Worm (Caenorhabditis elegans) whole organism, L4 larva: Measurements from ENCODE around the gene ddx-17.

Experiments
- F26F4.8 ChIP-seq: fragments of 200-800 bp; sonication (Bioruptor generic); conservative IDR thresholded peaks from 2 replicates; pipeline ENCODE4 v1.3.6; 2022; ENCODE audit warnings: missing genetic modification characterization, missing compliant biosample characterization
- F44E2.7 ChIP-seq: fragments of 200-800 bp; sonication (Bioruptor generic); IDR thresholded peaks from 2 replicates; pipeline ENCODE4 v2.1.2; 2022; ENCODE audit warnings: missing genetic modification characterization, missing compliant biosample characterization
- F49E8.2 ChIP-seq: sonication (generic microtip); optimal IDR thresholded peaks from 2 replicates; lab custom pipeline; 2016; ENCODE audit warnings: missing compliant biosample characterization, mild to moderate bottlenecking, missing genetic modification characterization, borderline replicate concordance
- R02D3.7 ChIP-seq: fragments of 150-350 bp; sonication (generic microtip); optimal IDR thresholded peaks from 3 replicates; lab custom pipeline; 2014; ENCODE audit warnings: missing biosample characterization, missing genetic modification characterization
- Y105C5A.15 ChIP-seq: fragments of 200-800 bp; sonication (Bioruptor generic); IDR thresholded peaks from 2 replicates; pipeline ENCODE4 v1.3.6; 2022; ENCODE audit warnings: missing genetic modification characterization, missing compliant biosample characterization
- aha-1 ChIP-seq: fragments of 150-350 bp; peaks from one replicate; lab custom pipeline; 2014; ENCODE audit warnings: missing biosample characterization, missing genetic modification characterization
- aly-2 ChIP-seq: sonication (generic microtip); optimal IDR thresholded peaks from 2 replicates; lab custom pipeline; 2018; ENCODE audit warnings: missing biosample characterization, missing genetic modification characterization
- ama-1 ChIP-seq: fragments of 150-350 bp; optimal IDR thresholded peaks from 2 replicates; lab custom pipeline; 2014; ENCODE audit warnings: inconsistent platforms, mixed read lengths
- arid-1 ChIP-seq: fragments of 200-800 bp; sonication (Bioruptor generic); conservative IDR thresholded peaks from 2 replicates; pipeline ENCODE4 v1.3.6; 2022; ENCODE audit warnings: missing genetic modification reagents, missing genetic modification characterization, missing compliant biosample characterization
- ceh-20 ChIP-seq: fragments of 200-800 bp; sonication (Bioruptor generic); IDR thresholded peaks from 2 replicates; pipeline ENCODE4 v1.3.6; 2022; ENCODE audit warnings: missing genetic modification reagents, missing genetic modification characterization, missing compliant biosample characterization
- ctbp-1 ChIP-seq: fragments of 200-800 bp; sonication (Bioruptor generic); IDR thresholded peaks from 2 replicates; pipeline ENCODE4 v1.3.6; 2022; ENCODE audit warnings: missing genetic modification reagents, missing genetic modification characterization, missing compliant biosample characterization
- daf-12 ChIP-seq: fragments of 150-350 bp; optimal IDR thresholded peaks from 2 replicates; lab custom pipeline; 2014; ENCODE audit warnings: missing biosample characterization, missing genetic modification reagents, missing genetic modification characterization
- daf-16 ChIP-seq, 3 experiments: sonication (generic microtip); optimal IDR thresholded peaks; 2 replicates each; lab custom pipeline; 2016 to 2017; ENCODE audit warnings: missing genetic modification characterization in 3 of 3, missing genetic modification reagents in 3 of 3, mild to moderate bottlenecking in 2 of 3, missing compliant biosample characterization in 2 of 3, missing biosample characterization in 1 of 3, moderate library complexity in 1 of 3
- daf-19 ChIP-seq: fragments of 200-800 bp; sonication (Bioruptor generic); conservative IDR thresholded peaks from 2 replicates; pipeline ENCODE4 v1.3.6; 2022; ENCODE audit warnings: missing genetic modification characterization, missing compliant biosample characterization
- dmd-6 ChIP-seq: fragments of 200-800 bp; sonication (Bioruptor generic); IDR thresholded peaks from 2 replicates; pipeline ENCODE4 v1.3.6; 2022; ENCODE audit warnings: missing genetic modification reagents, missing genetic modification characterization, missing compliant biosample characterization
- dpl-1 ChIP-seq: fragments of 150-350 bp; optimal IDR thresholded peaks from 2 replicates; lab custom pipeline; 2014; ENCODE audit warnings: missing biosample characterization, missing genetic modification reagents, missing genetic modification characterization
- dve-1 ChIP-seq: sonication (generic microtip); optimal IDR thresholded peaks from 2 replicates; lab custom pipeline; 2017; ENCODE audit warnings: antibody characterized with exemption, mild to moderate bottlenecking, missing genetic modification characterization, missing compliant biosample characterization; ENCODE audit not compliant: insufficient read depth
- egl-27 ChIP-seq: sonication (generic microtip); optimal IDR thresholded peaks from 3 replicates; lab custom pipeline; 2017; ENCODE audit warnings: missing biosample characterization, missing genetic modification reagents, missing genetic modification characterization
- egl-43 ChIP-seq: fragments of 200-800 bp; sonication (Bioruptor generic); IDR thresholded peaks from 2 replicates; pipeline ENCODE4 v1.3.6; 2022; ENCODE audit warnings: missing genetic modification reagents, missing genetic modification characterization, missing compliant biosample characterization
- fos-1 ChIP-seq: fragments of 150-350 bp; optimal IDR thresholded peaks from 2 replicates; lab custom pipeline; 2014; ENCODE audit warnings: missing biosample characterization, missing genetic modification characterization
- hlh-11 ChIP-seq: fragments of 200-800 bp; sonication (Bioruptor generic); optimal IDR thresholded peaks from 2 replicates; lab custom pipeline; 2018; ENCODE audit warnings: mild to moderate bottlenecking, missing genetic modification characterization, missing compliant biosample characterization
- hlh-30 ChIP-seq: sonication (generic microtip); optimal IDR thresholded peaks from 2 replicates; lab custom pipeline; 2017; ENCODE audit warnings: antibody characterized with exemption, mild to moderate bottlenecking, missing genetic modification characterization, missing compliant biosample characterization; ENCODE audit not compliant: insufficient read depth
- hmg-1.1 ChIP-seq: fragments of 200-800 bp; sonication (Bioruptor generic); IDR thresholded peaks from 2 replicates; pipeline ENCODE4 v1.3.6; 2022; ENCODE audit warnings: missing genetic modification reagents, missing genetic modification characterization, missing compliant biosample characterization
- lin-1 ChIP-seq: fragments of 200-800 bp; sonication (Bioruptor generic); IDR thresholded peaks from 2 replicates; pipeline ENCODE4 v1.3.6; 2022; ENCODE audit warnings: missing genetic modification reagents, missing genetic modification characterization, missing compliant biosample characterization
- lin-38 ChIP-seq: fragments of 200-800 bp; sonication (Bioruptor generic); IDR thresholded peaks from 2 replicates; pipeline ENCODE4 v1.3.6; 2022; ENCODE audit warnings: missing genetic modification reagents, missing genetic modification characterization, missing compliant biosample characterization
- lir-3 ChIP-seq: sonication (generic microtip); optimal IDR thresholded peaks from 2 replicates; lab custom pipeline; 2016; ENCODE audit warnings: mild to moderate bottlenecking, missing genetic modification characterization, missing compliant biosample characterization
- lsy-2 ChIP-seq, 2 experiments: fragments of 150-350 bp in 1 of 2; sonication (generic microtip) in 1 of 2; optimal IDR thresholded peaks; 2 replicates each; lab custom pipeline; 2014 to 2017; ENCODE audit warnings: missing biosample characterization in 2 of 2, missing genetic modification characterization in 2 of 2
- madf-5 ChIP-seq, 2 experiments: fragments of 200-800 bp; sonication (Bioruptor generic); IDR thresholded peaks; 2 replicates each; pipeline ENCODE4 v1.3.6; 2022; ENCODE audit warnings: missing compliant biosample characterization in 2 of 2, missing genetic modification characterization in 2 of 2
- mdl-1 ChIP-seq, 2 experiments: fragments of 150-350 bp in 1 of 2; sonication (generic microtip) in 1 of 2; optimal IDR thresholded peaks; 2 replicates each; lab custom pipeline; 2014 to 2017; ENCODE audit warnings: missing biosample characterization in 2 of 2, missing genetic modification characterization in 2 of 2
- mep-1 ChIP-seq: fragments of 150-350 bp; sonication (generic microtip); optimal IDR thresholded peaks from 3 replicates; lab custom pipeline; 2014; ENCODE audit warnings: missing biosample characterization, missing genetic modification characterization
- mes-2 ChIP-seq: sonication (generic microtip); optimal IDR thresholded peaks from 2 replicates; lab custom pipeline; 2016; ENCODE audit warnings: missing genotype, mild to moderate bottlenecking, missing genetic modification characterization, missing compliant biosample characterization; ENCODE audit not compliant: poor library complexity, severe bottlenecking
- nhr-102 ChIP-seq: sonication (generic microtip); optimal IDR thresholded peaks from 2 replicates; lab custom pipeline; 2016; ENCODE audit warnings: mild to moderate bottlenecking, missing genetic modification characterization, moderate library complexity, missing compliant biosample characterization
- nhr-237 ChIP-seq: sonication (generic microtip); optimal IDR thresholded peaks from 2 replicates; lab custom pipeline; 2017; ENCODE audit warnings: missing biosample characterization, missing genetic modification characterization
- nhr-25 ChIP-seq: sonication (generic microtip); optimal IDR thresholded peaks from 2 replicates; lab custom pipeline; 2017; ENCODE audit warnings: missing genetic modification characterization, mild to moderate bottlenecking, missing compliant biosample characterization, antibody characterized with exemption, moderate library complexity, borderline replicate concordance; ENCODE audit not compliant: insufficient read depth
- nhr-28 ChIP-seq: fragments of 150-350 bp; optimal IDR thresholded peaks from 2 replicates; lab custom pipeline; 2014; ENCODE audit warnings: missing biosample characterization, missing genetic modification characterization
- nhr-48 ChIP-seq: sonication (generic microtip); optimal IDR thresholded peaks from 2 replicates; lab custom pipeline; 2016; ENCODE audit warnings: mild to moderate bottlenecking, missing genetic modification characterization, missing compliant biosample characterization
- nhr-6 ChIP-seq: fragments of 150-350 bp; optimal IDR thresholded peaks from 2 replicates; lab custom pipeline; 2014; ENCODE audit warnings: missing biosample characterization, missing genetic modification characterization
- pha-4 ChIP-seq, 2 experiments: fragments of 150-350 bp in 1 of 2; fragments of 200-800 bp in 1 of 2; sonication (Bioruptor generic) in 1 of 2; IDR thresholded peaks in 1 of 2; optimal IDR thresholded peaks in 1 of 2; 2 replicates each; pipeline versions ENCODE4 v1.3.6 to Lab custom; 2014 to 2022; ENCODE audit warnings: missing genetic modification characterization in 2 of 2, missing genetic modification reagents in 2 of 2, missing biosample characterization in 1 of 2, missing compliant biosample characterization in 1 of 2
- pqm-1 ChIP-seq: sonication (generic microtip); optimal IDR thresholded peaks from 2 replicates; lab custom pipeline; 2017; ENCODE audit warnings: missing biosample characterization, missing genetic modification characterization
- rbr-2 ChIP-seq: sonication (generic microtip); optimal IDR thresholded peaks from 2 replicates; lab custom pipeline; 2016; ENCODE audit warnings: missing genotype, missing genetic modification characterization, missing compliant biosample characterization
- set-16 ChIP-seq: fragments of 200-800 bp; sonication (Bioruptor generic); IDR thresholded peaks from 2 replicates; pipeline ENCODE4 v1.3.6; 2022; ENCODE audit warnings: missing genetic modification reagents, missing genetic modification characterization, missing compliant biosample characterization
- skn-1 ChIP-seq: fragments of 150-350 bp; optimal IDR thresholded peaks from 2 replicates; lab custom pipeline; 2014; ENCODE audit warnings: missing biosample characterization, missing genetic modification characterization
- snpc-4 ChIP-seq: fragments of 150-350 bp; optimal IDR thresholded peaks from 2 replicates; lab custom pipeline; 2014; ENCODE audit warnings: missing biosample characterization, missing genetic modification characterization
- spr-3 ChIP-seq: fragments of 200-800 bp; sonication (Bioruptor generic); optimal IDR thresholded peaks from 2 replicates; lab custom pipeline; 2018; ENCODE audit warnings: mild to moderate bottlenecking, missing genetic modification characterization, missing compliant biosample characterization
- tag-97 ChIP-seq: fragments of 200-800 bp; sonication (Bioruptor generic); IDR thresholded peaks from 2 replicates; pipeline ENCODE4 v1.3.6; 2022; ENCODE audit warnings: missing genetic modification characterization, missing compliant biosample characterization
- unc-130 ChIP-seq: sonication (generic microtip); optimal IDR thresholded peaks from 2 replicates; lab custom pipeline; 2016; ENCODE audit warnings: missing genetic modification reagents, missing genetic modification characterization, missing compliant biosample characterization
- unc-39 ChIP-seq: sonication (generic microtip); optimal IDR thresholded peaks from 2 replicates; lab custom pipeline; 2017; ENCODE audit warnings: missing biosample characterization, missing genetic modification characterization
- zfp-3 ChIP-seq: fragments of 200-800 bp; sonication (Bioruptor generic); conservative IDR thresholded peaks from 2 replicates; pipeline ENCODE4 v1.3.6; 2022; ENCODE audit warnings: missing genetic modification reagents, missing genetic modification characterization, missing compliant biosample characterization
- zip-2 ChIP-seq: fragments of 150-350 bp; optimal IDR thresholded peaks from 2 replicates; lab custom pipeline; 2014; ENCODE audit warnings: missing biosample characterization, missing genetic modification characterization

ddx-17 gene

DNA sequence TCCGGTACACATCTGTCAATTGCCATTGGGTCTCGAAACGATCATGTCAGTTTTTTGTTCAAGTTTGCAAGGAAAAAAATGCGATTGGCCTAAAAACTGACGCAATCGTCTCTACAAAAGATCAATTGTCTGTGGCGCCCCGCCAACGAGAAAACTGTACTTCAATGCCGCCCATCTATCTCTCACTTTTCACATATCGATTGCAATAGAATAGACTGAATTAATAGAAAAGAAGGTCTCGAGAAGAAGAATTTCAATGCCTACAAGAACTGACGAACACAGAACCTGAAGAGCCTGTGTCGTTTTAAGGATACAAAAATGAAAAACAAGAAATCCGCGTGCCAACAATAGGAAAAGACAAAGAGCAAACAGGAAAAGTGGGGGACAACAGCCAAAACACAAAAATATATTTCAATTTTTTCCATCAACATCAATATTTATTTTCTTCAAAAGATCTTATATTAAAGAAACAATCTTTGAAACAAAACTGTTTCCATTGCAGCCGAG is 3.4 kb downstream of the ddx-17 start:
- peak; percentile 21 for TF ChIP-seq mep-1
- TF ChIP-seq Y105C5A.15 (GFP tag; lab: Robert Waterston, UW), result no peak
- TF ChIP-seq lin-38 (GFP tag; lab: Robert Waterston, UW), result peak; percentile 47
- TF ChIP-seq ama-1, result peak; percentile 90
- peak; percentile 4 for TF ChIP-seq nhr-48
- no peak for TF ChIP-seq daf-12 (tag; lab: Kevin White, UChicago)
- no peak for TF ChIP-seq fos-1 (tag; lab: Kevin White, UChicago)
- no peak for TF ChIP-seq egl-43 (GFP tag; lab: Robert Waterston, UW)
- 0 out of 2 replicates have a peak, but pooled peaks have one; percentile 13 for TF ChIP-seq ctbp-1
- TF ChIP-seq unc-39 (tag; lab: Kevin White, UChicago), result no peak
- TF ChIP-seq aha-1 (tag; lab: Kevin White, UChicago), result peak; percentile 98
- peak; percentile 14 for TF ChIP-seq spr-3
- peak; percentile 62 for TF ChIP-seq nhr-102 (tag; lab: Kevin White, UChicago)
- TF ChIP-seq dve-1 (tag; lab: Kevin White, UChicago), result peak; percentile 87
- peak; percentile 3 for TF ChIP-seq nhr-28 (tag; lab: Kevin White, UChicago)
- peak in 1 of 2 experiments; percentile 76 for TF ChIP-seq lsy-2 (tag; optimal IDR thresholded peaks at IDR 0.05; lab: Kevin White, UChicago)
- peak in 1 of 2 experiments; percentile 39 for TF ChIP-seq daf-16 (GFP tag; optimal IDR thresholded peaks at IDR 0.05; lab: Kevin White, UChicago)
- peak; percentile 35 for TF ChIP-seq daf-16 (tag; optimal IDR thresholded peaks at IDR 0.05; lab: Kevin White, UChicago)
- peak; percentile 62; the same call in 1 of the 2 replicates for TF ChIP-seq dmd-6 (GFP tag; lab: Robert Waterston, UW)
- TF ChIP-seq unc-130 (GFP tag; lab: Kevin White, UChicago), result peak; percentile 20
- TF ChIP-seq dpl-1 (GFP tag; lab: Kevin White, UChicago), result peak; percentile 46
- TF ChIP-seq mes-2 (tag; lab: Kevin White, UChicago), result peak; percentile 58
- 0 out of 2 replicates have a peak, but pooled peaks have one; percentile 24 for TF ChIP-seq ceh-20 (GFP tag; lab: Robert Waterston, UW)
- TF ChIP-seq zfp-3 (GFP tag; lab: Robert Waterston, UW), result peak; percentile 72
- TF ChIP-seq pqm-1, result peak; percentile 26
- peak; percentile 14 for TF ChIP-seq F49E8.2 (tag; lab: Kevin White, UChicago)
- TF ChIP-seq lin-1 (GFP tag; lab: Robert Waterston, UW), result no peak
- TF ChIP-seq hlh-11 (tag; lab: Kevin White, UChicago), result peak; percentile 64
- TF ChIP-seq egl-27, result no peak
- TF ChIP-seq daf-19 (GFP tag; lab: Robert Waterston, UW), result peak; percentile 58; the same call in 1 of the 2 replicates
- TF ChIP-seq zip-2 (tag; lab: Kevin White, UChicago), result no peak
- peak; percentile 35; the same call in 1 of the 2 replicates for TF ChIP-seq pha-4 (GFP tag; IDR thresholded peaks at IDR 0.05; lab: Robert Waterston, UW)
- no peak for TF ChIP-seq pha-4 (tag; optimal IDR thresholded peaks at IDR 0.05; lab: Kevin White, UChicago)
- TF ChIP-seq rbr-2 (tag; lab: Kevin White, UChicago), result peak; percentile 28
- peak; percentile 69 for TF ChIP-seq nhr-6 (tag; lab: Kevin White, UChicago)
- peak; percentile 25 for TF ChIP-seq hlh-30
- 0 out of 2 replicates have a peak, but pooled peaks have one; percentile 5 for TF ChIP-seq arid-1 (GFP tag; lab: Robert Waterston, UW)
- TF ChIP-seq, all 104 proteins: peak for 27

ce11 chrV:14006819-14007218 is 5.0 kb downstream of the ddx-17 start:
- no peak for TF ChIP-seq mdl-1 (tag; optimal IDR thresholded peaks at IDR 0.05; lab: Kevin White, UChicago)
- TF ChIP-seq R02D3.7 (tag; lab: Kevin White, UChicago), result no peak
- TF ChIP-seq lir-3 (tag; lab: Kevin White, UChicago), result no peak
- peak; percentile 16 for TF ChIP-seq mep-1
- no peak for TF ChIP-seq ceh-20 (GFP tag; lab: Robert Waterston, UW)
- no peak for TF ChIP-seq F44E2.7
- no peak for TF ChIP-seq tag-97 (GFP tag; lab: Robert Waterston, UW)
- TF ChIP-seq madf-5 (GFP tag; IDR thresholded peaks at IDR 0.05; lab: Robert Waterston, UW), result no peak
- TF ChIP-seq hmg-1.1 (GFP tag; lab: Robert Waterston, UW), result peak; percentile 56
- TF ChIP-seq rbr-2 (tag; lab: Kevin White, UChicago), result peak; percentile 51
- TF ChIP-seq nhr-237 (tag; lab: Kevin White, UChicago), result no peak
- TF ChIP-seq F26F4.8 (GFP tag; lab: Robert Waterston, UW), result no peak
- no peak for TF ChIP-seq skn-1 (tag; lab: Kevin White, UChicago)
- no peak for TF ChIP-seq aly-2 (tag; lab: Kevin White, UChicago)
- no peak for TF ChIP-seq spr-3
- no peak for TF ChIP-seq snpc-4
- TF ChIP-seq set-16, result no peak
- TF ChIP-seq Y105C5A.15 (GFP tag; lab: Robert Waterston, UW), result no peak
- TF ChIP-seq nhr-25, result no peak
- no peak for TF ChIP-seq nhr-102 (tag; lab: Kevin White, UChicago)
